Worm (Caenorhabditis elegans): ENCODE results near the gene F54B3.1.

- TF ChIP-seq nhr-237 (tag; optimal IDR thresholded peaks at IDR 0.05) (no peak), lin-39 (tag; optimal IDR thresholded peaks at IDR 0.05) (no peak), F16B12.6 (tag; optimal IDR thresholded peaks at IDR 0.05) (no peak), ces-1 (GFP tag; optimal IDR thresholded peaks at IDR 0.05) (no peak), mdl-1 (tag; optimal IDR thresholded peaks at IDR 0.05) (no peak), skn-1 (tag; optimal IDR thresholded peaks at IDR 0.05) (no peak), snpc-4 (tag; optimal IDR thresholded peaks at IDR 0.05) (no peak), fos-1 (tag; optimal IDR thresholded peaks at IDR 0.05) (no peak), blmp-1 (tag; optimal IDR thresholded peaks at IDR 0.05) (no peak), efl-1 (optimal IDR thresholded peaks at IDR 0.05) (no peak), efl-1 (GFP tag; optimal IDR thresholded peaks at IDR 0.05 in 1 of 2) (no peak), ceh-82 (tag; optimal IDR thresholded peaks at IDR 0.05) (no peak), ztf-4 (tag; optimal IDR thresholded peaks at IDR 0.05) (no peak), unc-62 (GFP tag; optimal IDR thresholded peaks at IDR 0.05) (no peak)
Observed at ce11 chrII:10317007-10317406, 65.9 kb downstream of the F54B3.1 start, which contains the start of gene M02G9.4.
